Fruit fly (Drosophila melanogaster): ENCODE data around the gene CG14692.

The CG14692 gene

DNA sequence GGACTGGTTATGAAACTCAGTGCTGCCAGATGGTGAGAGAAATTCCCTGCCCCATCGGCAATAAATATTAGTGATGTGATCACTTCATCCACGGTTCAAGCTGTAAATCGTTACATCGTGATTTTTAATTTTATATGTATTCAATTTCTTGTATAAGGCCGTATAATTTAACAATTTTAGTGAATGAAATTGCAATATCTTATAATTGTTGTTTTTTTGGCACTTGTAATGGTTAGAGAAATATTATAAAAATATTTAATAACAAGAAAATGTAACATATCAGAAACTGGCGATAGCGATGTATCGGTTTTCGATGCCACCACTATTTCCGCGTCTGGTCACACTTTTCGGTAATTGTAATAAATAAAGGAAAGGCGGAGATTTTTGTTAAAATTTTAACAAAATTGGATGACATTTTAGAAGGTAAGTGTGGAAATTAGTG, 19.7 kb downstream of the CG14692 start, which contains the start of the genes mRpL37 and Rbp1 (continued):
- no peak for TF ChIP-seq CG11696 (GFP tag; IDR thresholded peaks at IDR 0.05)
- TF ChIP-seq Gug (GFP tag; IDR thresholded peaks at IDR 0.05): peak; percentile 73; the same call in 3 of the 4 replicates
- TF ChIP-seq abd-A (tag; optimal IDR thresholded peaks at IDR 0.05): no peak
- peak; percentile 94 for TF ChIP-seq unc-4 (GFP tag; IDR thresholded peaks at IDR 0.05; ENCODE audit: partially characterized antibody)
- no peak for TF ChIP-seq Vsx1 (GFP tag; optimal IDR thresholded peaks at IDR 0.05)
- peak; percentile 30; the same call in 1 of the 3 replicates for TF ChIP-seq CG11695 (GFP tag; IDR thresholded peaks at IDR 0.05)
- peak; percentile 23 for TF ChIP-seq CG16863 (GFP tag; optimal IDR thresholded peaks at IDR 0.05)
- TF ChIP-seq dimm (GFP tag; IDR thresholded peaks at IDR 0.05): no peak
- peak; percentile 80 for TF ChIP-seq ssp (GFP tag; IDR thresholded peaks at IDR 0.05)
- peak; percentile 1 for TF ChIP-seq jing (GFP tag; optimal IDR thresholded peaks at IDR 0.05)
- TF ChIP-seq ewg (GFP tag; optimal IDR thresholded peaks at IDR 0.05): peak; percentile 18
- peak; percentile 50 for TF ChIP-seq CG12104 (GFP tag; optimal IDR thresholded peaks at IDR 0.05)
- no peak for TF ChIP-seq ara (GFP tag; IDR thresholded peaks at IDR 0.05)
- TF ChIP-seq CG2199 (GFP tag; IDR thresholded peaks at IDR 0.05): no peak
- TF ChIP-seq tio (GFP tag; optimal IDR thresholded peaks at IDR 0.05): peak; percentile 66
- TF ChIP-seq CG12391 (tag; optimal IDR thresholded peaks at IDR 0.05): peak; percentile 88
- no peak for TF ChIP-seq CG4360 (GFP tag; IDR thresholded peaks at IDR 0.05)
- TF ChIP-seq CG15269 (tag; optimal IDR thresholded peaks at IDR 0.05): no peak
- peak in 1 of 3 experiments; percentile 86 for TF ChIP-seq lola (GFP tag; optimal IDR thresholded peaks at IDR 0.05)
- peak; percentile 66 for TF ChIP-seq HLH54F (GFP tag; optimal IDR thresholded peaks at IDR 0.05)
- TF ChIP-seq CG32767 (GFP tag; IDR thresholded peaks at IDR 0.05): 0 out of 2 replicates have a peak, but pooled peaks have one; percentile 27
- TF ChIP-seq CG13287 (GFP tag; IDR thresholded peaks at IDR 0.05; ENCODE audit: partially characterized antibody): peak; percentile 84
- TF ChIP-seq sima (GFP tag; optimal IDR thresholded peaks at IDR 0.05): no peak
- TF ChIP-seq Drgx (GFP tag; IDR thresholded peaks at IDR 0.05): no peak
- TF ChIP-seq sqz (GFP tag; optimal IDR thresholded peaks at IDR 0.05): no peak
- no peak for TF ChIP-seq Tbp (GFP tag; optimal IDR thresholded peaks at IDR 0.05)
- peak; percentile 93 for TF ChIP-seq CG14710 (tag; optimal IDR thresholded peaks at IDR 0.05)
- peak; percentile 61 for TF ChIP-seq CG5245 (GFP tag; optimal IDR thresholded peaks at IDR 0.05)
- peak; percentile 64; the same call in 1 of the 3 replicates for TF ChIP-seq Mrtf (GFP tag; IDR thresholded peaks at IDR 0.05)
- no peak for TF ChIP-seq Kr (GFP tag; optimal IDR thresholded peaks at IDR 0.05)
- no peak for TF ChIP-seq CG14965 (GFP tag; optimal IDR thresholded peaks at IDR 0.05; ENCODE audit: borderline replicate concordance)
- TF ChIP-seq Hey (tag; optimal IDR thresholded peaks at IDR 0.05): no peak
- peak; percentile 56 for TF ChIP-seq bbx (GFP tag; IDR thresholded peaks at IDR 0.05; ENCODE audit: partially characterized antibody)
- no peak for TF ChIP-seq CG7271 (tag; optimal IDR thresholded peaks at IDR 0.05)
- TF ChIP-seq ab (GFP tag; optimal IDR thresholded peaks at IDR 0.05): no peak
- TF ChIP-seq Antp (GFP tag; optimal IDR thresholded peaks at IDR 0.05): peak; percentile 61
- no peak for TF ChIP-seq CG1832 (GFP tag; optimal IDR thresholded peaks at IDR 0.05)
- TF ChIP-seq CG3407 (GFP tag; optimal IDR thresholded peaks at IDR 0.05): no peak
- no peak for TF ChIP-seq Eip74EF (GFP tag; optimal IDR thresholded peaks at IDR 0.05)
- no peak for TF ChIP-seq H15 (GFP tag; IDR thresholded peaks at IDR 0.05)
- TF ChIP-seq pb (GFP tag; optimal IDR thresholded peaks at IDR 0.05): no peak
- TF ChIP-seq CG34224 (GFP tag; IDR thresholded peaks at IDR 0.05; ENCODE audit: partially characterized antibody): peak; percentile 79
- TF ChIP-seq CG17328 (GFP tag; IDR thresholded peaks at IDR 0.05): no peak
- peak; percentile 85 for TF ChIP-seq CG30020 (tag; optimal IDR thresholded peaks at IDR 0.05)
- peak in 1 of 2 experiments; percentile 42 for TF ChIP-seq insv (GFP tag; optimal IDR thresholded peaks at IDR 0.05)
- TF ChIP-seq ap (GFP tag; IDR thresholded peaks at IDR 0.05): no peak
- peak; percentile 66 for TF ChIP-seq stwl (tag; optimal IDR thresholded peaks at IDR 0.05)
- peak; percentile 65 for TF ChIP-seq CG10654 (GFP tag; optimal IDR thresholded peaks at IDR 0.05)
- TF ChIP-seq slp2 (GFP tag; optimal IDR thresholded peaks at IDR 0.05): peak; percentile 21
- no peak for TF ChIP-seq oc (tag; optimal IDR thresholded peaks at IDR 0.05)
